Worm (Caenorhabditis elegans) whole organism, L2 larva: ENCODE data around the gene fbxa-85.
"Not testable (repeated sequence)": the region's sequence is repeated elsewhere in the genome, so short reads cannot be mapped to it uniquely, and the experiment has no call there.

Experiments used
- C34F6.9 ChIP-seq: fragments of 150-350 bp; optimal IDR thresholded peaks from 2 replicates; lab custom pipeline; 2014; ENCODE audit warnings: missing biosample characterization, missing genetic modification characterization
- F13H6.1 ChIP-seq: sonication (generic microtip); optimal IDR thresholded peaks from 2 replicates; lab custom pipeline; 2016; ENCODE audit warnings: missing genetic modification characterization, missing compliant biosample characterization
- Y55F3AM.14 ChIP-seq: fragments of 200-800 bp; sonication (Bioruptor generic); optimal IDR thresholded peaks from 2 replicates; lab custom pipeline; 2018; ENCODE audit warnings: mild to moderate bottlenecking, missing genetic modification characterization, missing compliant biosample characterization
- aly-2 ChIP-seq: fragments of 150-350 bp; optimal IDR thresholded peaks from 2 replicates; lab custom pipeline; 2014; ENCODE audit warnings: missing biosample characterization, missing genetic modification characterization
- ama-1 ChIP-seq: fragments of 150-350 bp; optimal IDR thresholded peaks from 2 replicates; lab custom pipeline; 2018; ENCODE audit warnings: inconsistent platforms
- ceh-16 ChIP-seq: fragments of 150-350 bp; optimal IDR thresholded peaks from 2 replicates; lab custom pipeline; 2014; ENCODE audit warnings: missing biosample characterization, missing genetic modification characterization
- ceh-82 ChIP-seq: fragments of 150-350 bp; optimal IDR thresholded peaks from 2 replicates; lab custom pipeline; 2014; ENCODE audit warnings: missing biosample characterization, missing genetic modification characterization
- crh-2 ChIP-seq: sonication (generic microtip); optimal IDR thresholded peaks from 2 replicates; lab custom pipeline; 2017; ENCODE audit warnings: missing biosample characterization, missing genetic modification characterization
- dmd-4 ChIP-seq: sonication (generic microtip); optimal IDR thresholded peaks from 2 replicates; lab custom pipeline; 2017; ENCODE audit warnings: missing biosample characterization, missing genetic modification characterization
- egl-27 ChIP-seq: sonication (generic microtip); optimal IDR thresholded peaks from 3 replicates; lab custom pipeline; 2017; ENCODE audit warnings: missing biosample characterization, missing genetic modification reagents, missing genetic modification characterization
- elt-3 ChIP-seq: sonication (generic microtip); optimal IDR thresholded peaks from 2 replicates; lab custom pipeline; 2017; ENCODE audit warnings: missing biosample characterization, missing genetic modification characterization
- fos-1 ChIP-seq: fragments of 150-350 bp; optimal IDR thresholded peaks from 2 replicates; lab custom pipeline; 2014; ENCODE audit warnings: missing biosample characterization, missing genetic modification characterization
- gmeb-1 ChIP-seq: fragments of 150-350 bp; optimal IDR thresholded peaks from 2 replicates; lab custom pipeline; 2014; ENCODE audit warnings: missing biosample characterization, missing genetic modification characterization
- lin-11 ChIP-seq: fragments of 150-350 bp; sonication (generic microtip); optimal IDR thresholded peaks from 2 replicates; lab custom pipeline; 2014; ENCODE audit warnings: missing biosample characterization, missing genetic modification characterization, inconsistent platforms, mixed read lengths
- lin-13 ChIP-seq: fragments of 150-350 bp; optimal IDR thresholded peaks from 2 replicates; lab custom pipeline; 2014; ENCODE audit warnings: missing biosample characterization, missing genetic modification reagents, missing genetic modification characterization
- lin-39 ChIP-seq: fragments of 150-350 bp; optimal IDR thresholded peaks from 2 replicates; lab custom pipeline; 2014; ENCODE audit warnings: missing biosample characterization, missing genetic modification reagents, missing genetic modification characterization
- mab-5 ChIP-seq: fragments of 150-350 bp; optimal IDR thresholded peaks from 2 replicates; lab custom pipeline; 2014; ENCODE audit warnings: missing biosample characterization, missing genetic modification characterization
- nhr-10 ChIP-seq: sonication (generic microtip); optimal IDR thresholded peaks from 2 replicates; lab custom pipeline; 2017; ENCODE audit warnings: missing biosample characterization, missing genetic modification characterization
- nhr-12 ChIP-seq: fragments of 150-350 bp; optimal IDR thresholded peaks from 2 replicates; lab custom pipeline; 2014; ENCODE audit warnings: missing biosample characterization, missing genetic modification characterization
- nhr-129 ChIP-seq: fragments of 150-350 bp; optimal IDR thresholded peaks from 2 replicates; lab custom pipeline; 2014; ENCODE audit warnings: missing biosample characterization, missing genetic modification characterization
- nhr-23 ChIP-seq: fragments of 150-350 bp; optimal IDR thresholded peaks from 2 replicates; lab custom pipeline; 2014; ENCODE audit warnings: missing biosample characterization, missing genetic modification reagents, missing genetic modification characterization
- nhr-237 ChIP-seq: fragments of 150-350 bp; optimal IDR thresholded peaks from 2 replicates; lab custom pipeline; 2014; ENCODE audit warnings: missing biosample characterization, missing genetic modification characterization
- nhr-6 ChIP-seq: fragments of 150-350 bp; optimal IDR thresholded peaks from 2 replicates; lab custom pipeline; 2014; ENCODE audit warnings: missing biosample characterization, missing genetic modification characterization
- nhr-77 ChIP-seq: fragments of 150-350 bp; optimal IDR thresholded peaks from 2 replicates; lab custom pipeline; 2014; ENCODE audit warnings: missing biosample characterization, missing genetic modification characterization
- peb-1 ChIP-seq: fragments of 150-350 bp; optimal IDR thresholded peaks from 2 replicates; lab custom pipeline; 2014; ENCODE audit warnings: missing biosample characterization, missing genetic modification characterization
- skn-1 ChIP-seq: sonication (generic microtip); optimal IDR thresholded peaks from 2 replicates; lab custom pipeline; 2017; ENCODE audit warnings: missing biosample characterization, missing genetic modification characterization
- sma-3 ChIP-seq: sonication (generic microtip); optimal IDR thresholded peaks from 2 replicates; lab custom pipeline; 2016; ENCODE audit warnings: missing genetic modification reagents, missing genetic modification characterization, missing compliant biosample characterization
- sma-9 ChIP-seq, 2 experiments: fragments of 150-350 bp in 1 of 2; sonication (generic microtip) in 1 of 2; optimal IDR thresholded peaks; 2 replicates each; lab custom pipeline; 2014 to 2016; ENCODE audit warnings: missing genetic modification characterization in 2 of 2, mild to moderate bottlenecking in 1 of 2, missing biosample characterization in 1 of 2, missing compliant biosample characterization in 1 of 2, missing genetic modification reagents in 1 of 2, moderate library complexity in 1 of 2
- unc-39 ChIP-seq: fragments of 150-350 bp; optimal IDR thresholded peaks from 2 replicates; lab custom pipeline; 2014; ENCODE audit warnings: missing biosample characterization, missing genetic modification characterization
- unc-55 ChIP-seq: fragments of 150-350 bp; sonication (generic microtip); optimal IDR thresholded peaks from 3 replicates; lab custom pipeline; 2014; ENCODE audit warnings: missing biosample characterization, missing genetic modification reagents, missing genetic modification characterization
- unc-62 ChIP-seq: fragments of 150-350 bp; optimal IDR thresholded peaks from 2 replicates; lab custom pipeline; 2014; ENCODE audit warnings: missing biosample characterization, missing genetic modification reagents, missing genetic modification characterization
- ztf-1 ChIP-seq: fragments of 200-800 bp; sonication (Bioruptor generic); conservative IDR thresholded peaks from 2 replicates; pipeline ENCODE4 v1.3.6; 2022; ENCODE audit warnings: missing genetic modification characterization, missing compliant biosample characterization
- ztf-4 ChIP-seq: fragments of 150-350 bp; optimal IDR thresholded peaks from 2 replicates; lab custom pipeline; 2014; ENCODE audit warnings: missing biosample characterization, missing genetic modification characterization

Gene fbxa-85

DNA sequence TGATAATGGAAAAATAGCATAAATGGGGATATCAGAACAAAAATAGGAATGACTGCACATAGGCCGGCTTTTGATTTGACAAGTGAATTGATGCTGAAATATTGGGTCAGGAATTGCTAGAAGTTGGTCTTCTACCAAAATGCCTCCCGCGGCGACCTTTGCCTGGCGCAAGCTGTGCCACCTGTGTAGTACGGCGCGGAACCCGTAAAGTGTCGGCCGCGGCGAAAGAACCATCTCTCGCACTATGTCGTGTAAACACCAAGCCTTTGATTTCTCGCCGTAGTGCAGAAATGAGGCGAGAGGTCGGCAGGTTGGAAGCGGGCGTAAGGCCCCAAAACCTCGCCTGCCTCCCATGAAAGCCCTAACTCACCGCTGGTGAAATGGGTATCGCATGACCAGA is 2.4 kb downstream of the fbxa-85 start:
- TF ChIP-seq skn-1 (tag; lab: Kevin White, UChicago) (no peak), ama-1 (no peak)

DNA sequence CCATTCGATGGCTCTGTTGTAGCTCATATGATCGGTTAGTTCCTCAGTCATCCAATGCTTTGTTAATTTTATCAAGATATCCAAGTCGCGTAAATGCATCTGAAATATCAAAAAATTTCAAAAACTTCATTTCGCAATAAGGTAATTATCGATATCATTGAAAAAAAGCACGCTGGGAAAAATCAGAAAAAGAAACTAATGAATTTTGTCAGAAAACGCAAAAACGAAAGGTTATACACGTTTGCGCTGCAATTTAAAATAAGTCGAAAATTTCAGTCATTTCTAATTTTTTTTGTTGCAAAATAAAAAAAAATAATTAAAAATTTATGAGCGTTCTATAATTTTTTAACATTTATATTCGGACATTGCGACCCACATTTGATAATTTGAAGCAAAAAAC is 5.9 kb downstream of the fbxa-85 start, which contains the start of gene K10G4.3:
TSS of gene K10G4.3 (minus strand) at position 101 of the 400 bp plus-strand sequence.
- not testable (repeated sequence) for TF ChIP-seq peb-1 (tag; lab: Kevin White, UChicago); egl-27; ama-1

DNA sequence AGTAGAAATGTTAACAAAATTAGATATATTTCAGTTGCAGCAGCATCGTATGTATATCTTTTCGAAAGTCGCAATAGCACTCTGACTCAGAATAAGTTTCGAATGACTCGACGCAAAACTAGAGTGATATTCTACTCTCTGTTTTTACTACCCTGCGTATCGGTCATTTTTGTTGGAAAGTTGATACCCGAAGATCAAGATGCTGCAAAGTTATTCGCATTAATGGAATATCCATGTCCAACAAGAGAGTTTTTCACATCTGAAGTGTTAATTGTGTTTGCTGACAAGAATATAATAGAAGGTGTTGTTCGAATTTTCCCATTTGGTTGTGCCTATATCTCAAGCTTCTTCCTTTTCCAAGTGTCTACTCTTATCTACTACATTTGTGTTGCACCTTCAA is 13.1 kb downstream of the fbxa-85 start:
- TF ChIP-seq unc-55 (GFP tag; lab: Kevin White, UChicago) (no peak), mab-5 (tag; lab: Kevin White, UChicago) (no peak), gmeb-1 (no peak), ceh-16 (tag; lab: Kevin White, UChicago) (no peak), dmd-4 (tag; lab: Kevin White, UChicago) (no peak), nhr-6 (no peak), egl-27 (no peak), elt-3 (tag; lab: Kevin White, UChicago) (no peak)

DNA sequence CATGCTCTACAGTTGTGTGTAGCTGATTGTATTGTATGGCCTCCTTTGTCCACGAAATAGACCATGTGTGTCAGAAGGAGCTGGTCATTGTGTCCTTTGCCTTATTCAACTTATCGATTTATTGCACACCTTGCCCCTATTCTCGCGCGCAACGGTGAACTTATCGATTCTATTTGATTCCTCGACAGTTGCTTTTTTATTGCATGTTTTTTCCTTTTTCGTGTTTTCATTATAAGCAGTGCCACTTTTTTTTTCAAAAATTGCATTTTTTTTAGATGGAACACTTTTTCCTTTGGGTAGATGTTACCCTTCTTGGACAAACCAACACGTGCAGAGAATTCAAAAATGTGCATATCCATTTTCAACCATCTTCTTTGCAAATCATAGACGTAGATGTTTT is 14.3 kb downstream of the fbxa-85 start, which contains the start of gene K10G4.10:
TSS of gene K10G4.10 (plus strand) at position 301 of the 400 bp plus-strand sequence.
- no peak for TF ChIP-seq ama-1
- TF ChIP-seq unc-39 (tag; lab: Kevin White, UChicago) = no peak
- TF ChIP-seq crh-2 (tag; lab: Kevin White, UChicago) = no peak
- no peak for TF ChIP-seq sma-9 (GFP tag; optimal IDR thresholded peaks at IDR 0.05; lab: Kevin White, UChicago)
- no peak for TF ChIP-seq sma-9 (tag; optimal IDR thresholded peaks at IDR 0.05; lab: Kevin White, UChicago)
- TF ChIP-seq nhr-237 (tag; lab: Kevin White, UChicago) = no peak
- no peak for TF ChIP-seq unc-62
- TF ChIP-seq lin-39 (tag; lab: Kevin White, UChicago) = no peak
- no peak for TF ChIP-seq nhr-23
- TF ChIP-seq gmeb-1 = no peak
- no peak for TF ChIP-seq nhr-77 (tag; lab: Kevin White, UChicago)
- no peak for TF ChIP-seq aly-2 (tag; lab: Kevin White, UChicago)
- TF ChIP-seq nhr-12 (tag; lab: Kevin White, UChicago) = no peak

DNA sequence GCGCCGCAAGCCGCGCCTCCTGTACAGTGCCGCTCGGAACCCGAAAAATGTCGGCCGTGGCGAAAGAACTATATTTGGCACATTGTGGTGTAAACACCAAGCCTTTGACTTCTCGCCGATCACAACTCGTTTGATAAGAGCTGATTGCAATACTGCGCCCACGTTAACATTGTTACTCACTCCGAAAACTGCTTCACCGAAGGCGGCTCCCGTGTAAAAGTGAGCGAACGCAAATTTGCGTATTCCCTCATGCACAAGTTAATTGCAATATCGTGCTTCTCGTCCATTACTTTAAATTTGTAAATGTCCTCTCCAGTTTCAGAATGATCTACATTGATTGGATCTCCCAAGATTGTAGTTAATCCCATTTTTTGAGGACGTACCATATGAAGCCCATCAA is 25.2 kb downstream of the fbxa-85 start:
- TF ChIP-seq nhr-129 (tag; lab: Kevin White, UChicago) = no peak
- no peak for TF ChIP-seq sma-3 (GFP tag; lab: Kevin White, UChicago)
- TF ChIP-seq ztf-1 (GFP tag; lab: Robert Waterston, UW) = no peak
- no peak for TF ChIP-seq lin-39 (tag; lab: Kevin White, UChicago)
- no peak for TF ChIP-seq Y55F3AM.14 (GFP tag; lab: Kevin White, UChicago)
- TF ChIP-seq ceh-82 (tag; lab: Kevin White, UChicago) = no peak
- no peak for TF ChIP-seq peb-1 (tag; lab: Kevin White, UChicago)
- TF ChIP-seq dmd-4 (tag; lab: Kevin White, UChicago) = no peak
- TF ChIP-seq nhr-6 = no peak
- TF ChIP-seq C34F6.9 = no peak
- TF ChIP-seq ztf-4 = no peak
- no peak for TF ChIP-seq gmeb-1
- TF ChIP-seq F13H6.1 (tag; lab: Kevin White, UChicago) = no peak
- TF ChIP-seq fos-1 (tag; lab: Kevin White, UChicago) = no peak
- no peak for TF ChIP-seq aly-2 (tag; lab: Kevin White, UChicago)
- TF ChIP-seq nhr-10 (tag; lab: Kevin White, UChicago) = no peak

DNA sequence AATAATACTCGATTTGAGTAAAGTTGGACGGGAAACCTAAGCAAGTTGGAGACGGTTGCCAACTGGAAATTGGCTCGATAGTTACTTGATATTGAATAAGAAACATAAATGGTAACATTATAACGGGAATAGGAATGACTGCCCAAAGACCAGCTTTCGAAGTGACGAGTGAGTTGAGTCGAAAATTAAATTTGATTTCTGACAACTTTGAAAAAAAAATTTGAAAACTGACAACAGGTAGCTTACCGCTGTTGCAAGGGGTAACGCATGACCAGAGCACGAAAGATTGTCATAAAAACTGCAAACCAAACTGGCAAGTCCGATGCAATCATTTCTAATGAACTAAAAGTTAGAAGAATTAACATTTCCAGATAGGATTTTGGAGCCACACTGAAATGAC is 33.8 kb downstream of the fbxa-85 start:
- TF ChIP-seq elt-3 (tag; lab: Kevin White, UChicago) (no peak), lin-13 (no peak), ama-1 (no peak), lin-11 (no peak)
- TF ChIP-seq, all 48 proteins: peak for 0
